Fruit fly (Drosophila melanogaster) whole organism: Measurements from ENCODE around the gene Pcd.

Source experiments
- CG8478 ChIP-seq: fragments of >200 bp; optimal IDR thresholded peaks from 2 replicates; lab custom pipeline; 2018; ENCODE audit warnings: inconsistent platforms
- Dll ChIP-seq: fragments of >200 bp; optimal IDR thresholded peaks from 2 replicates; lab custom pipeline; 2017
- EcR ChIP-seq, 2 experiments: fragments of >200 bp; optimal IDR thresholded peaks; 2 replicates each; lab custom pipeline; 2017; ENCODE audit warnings: missing biosample characterization in 2 of 2, missing genetic modification characterization in 2 of 2, missing genetic modification reagents in 2 of 2
- pan ChIP-seq: fragments of >200 bp; optimal IDR thresholded peaks from 2 replicates; lab custom pipeline; 2017
- psq ChIP-seq: fragments of >200 bp; optimal IDR thresholded peaks from 2 replicates; lab custom pipeline; 2017
- usp ChIP-seq: fragments of >200 bp; optimal IDR thresholded peaks from 2 replicates; lab custom pipeline; 2017; ENCODE audit warnings: missing biosample characterization, missing genetic modification characterization, mixed read lengths

The Pcd gene

DNA sequence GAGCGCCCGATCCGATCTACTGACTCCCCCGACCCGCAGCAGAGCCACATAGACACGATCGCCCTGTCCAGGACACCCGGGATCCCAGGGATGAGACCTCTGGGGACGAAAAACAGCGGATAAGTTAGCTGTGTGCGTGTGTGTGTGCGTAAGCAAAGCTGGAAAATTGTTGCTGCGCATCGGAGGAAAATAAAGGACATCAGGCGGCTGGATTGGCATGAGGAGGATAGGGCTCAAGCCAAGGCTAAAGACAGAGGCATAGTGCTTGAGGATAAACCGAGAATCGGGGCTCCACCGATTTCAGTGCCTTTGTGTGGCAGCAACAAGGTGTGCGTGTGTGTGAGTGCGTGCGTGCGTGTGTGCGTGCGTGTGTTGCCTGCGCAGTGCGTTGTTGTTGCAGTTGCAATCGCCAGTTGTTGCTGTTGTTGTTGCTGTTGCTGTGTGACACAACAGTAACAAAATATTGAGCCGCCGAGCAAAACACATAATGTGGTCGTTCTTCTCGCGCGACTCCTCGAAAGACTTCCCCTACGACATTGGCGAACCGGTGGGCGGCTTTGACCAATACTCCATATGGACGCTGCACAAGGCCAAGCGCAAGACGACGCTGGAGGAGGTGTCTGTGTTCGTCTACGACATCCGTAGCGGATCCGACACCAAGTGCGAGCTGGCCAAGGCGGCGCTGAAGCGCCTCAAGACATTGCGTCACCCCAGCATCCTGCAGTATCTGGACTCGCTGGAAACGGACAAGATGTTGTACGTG lies 26.5 kb downstream of the Pcd start:
- TF ChIP-seq Dll (lab: Kevin White, UChicago): no peak
- TF ChIP-seq pan (lab: Kevin White, UChicago): no peak
- TF ChIP-seq usp (GFP tag; lab: Kevin White, UChicago): no peak
- no peak for TF ChIP-seq CG8478
- no peak for TF ChIP-seq psq (lab: Kevin White, UChicago)
- no peak for TF ChIP-seq EcR (GFP tag; optimal IDR thresholded peaks at IDR 0.05; lab: Kevin White, UChicago)

DNA sequence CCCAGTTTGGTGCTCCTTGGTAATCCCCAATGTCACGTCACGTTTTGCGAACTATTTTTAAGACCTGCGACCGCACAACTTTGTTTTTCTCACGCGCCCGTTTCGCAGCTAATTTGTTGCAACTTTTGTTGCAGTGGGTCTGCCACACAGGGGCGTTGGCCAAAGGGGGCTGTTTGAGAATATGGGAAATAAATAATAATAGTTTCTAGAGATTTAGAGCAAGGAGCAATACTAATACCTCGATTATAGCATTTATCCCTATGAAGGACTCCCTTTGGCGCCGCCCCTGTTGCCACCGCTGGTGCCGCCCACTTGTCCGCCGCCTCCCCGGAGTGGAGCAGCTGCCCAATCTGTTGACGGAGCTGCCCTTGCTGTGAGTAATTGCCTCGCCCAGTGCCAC lies 32.3 kb downstream of the Pcd start:
- TF ChIP-seq CG8478 (no peak), pan (lab: Kevin White, UChicago) (no peak), psq (lab: Kevin White, UChicago) (no peak), usp (GFP tag; lab: Kevin White, UChicago) (no peak), Dll (lab: Kevin White, UChicago) (no peak), EcR (GFP tag; optimal IDR thresholded peaks at IDR 0.05; lab: Kevin White, UChicago) (no peak)

DNA sequence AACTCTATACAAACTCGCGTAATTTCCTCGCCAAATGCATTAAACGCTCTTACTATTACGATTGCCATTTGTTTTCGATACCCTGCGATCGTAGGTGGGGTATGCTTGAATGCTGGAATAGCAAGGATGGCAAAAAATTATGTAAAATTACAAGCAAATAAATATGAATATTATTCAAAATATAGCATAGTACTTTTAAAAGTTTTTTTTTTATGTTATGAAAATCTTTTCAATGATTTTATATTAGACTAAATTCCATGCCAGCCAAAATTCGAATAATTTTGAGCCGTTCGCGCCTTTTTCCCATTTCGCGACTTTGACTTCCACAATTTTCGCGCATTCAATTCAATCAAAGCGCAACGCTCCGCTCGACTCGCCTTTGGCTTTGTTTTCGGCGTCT lies 33.2 kb downstream of the Pcd start:
- TF ChIP-seq usp (GFP tag; lab: Kevin White, UChicago) (no peak), CG8478 (no peak), EcR (GFP tag; optimal IDR thresholded peaks at IDR 0.05; lab: Kevin White, UChicago) (no peak)

- TF ChIP-seq CG8478 (no peak), pan (lab: Kevin White, UChicago) (no peak), psq (lab: Kevin White, UChicago) (no peak), usp (GFP tag; lab: Kevin White, UChicago) (no peak), Dll (lab: Kevin White, UChicago) (no peak), EcR (GFP tag; optimal IDR thresholded peaks at IDR 0.05; lab: Kevin White, UChicago) (no peak)
Observed at dm6 chr3R:29757226-29757625, 34.3 kb downstream of the Pcd start.

- TF ChIP-seq pan (lab: Kevin White, UChicago): no peak
- TF ChIP-seq Dll (lab: Kevin White, UChicago): no peak
- no peak for TF ChIP-seq usp (GFP tag; lab: Kevin White, UChicago)
- TF ChIP-seq CG8478: no peak
- no peak for TF ChIP-seq EcR (GFP tag; optimal IDR thresholded peaks at IDR 0.05; lab: Kevin White, UChicago)
- no peak for TF ChIP-seq psq (lab: Kevin White, UChicago)
Observed at dm6 chr3R:29757681-29758080, 34.7 kb downstream of the Pcd start.

DNA sequence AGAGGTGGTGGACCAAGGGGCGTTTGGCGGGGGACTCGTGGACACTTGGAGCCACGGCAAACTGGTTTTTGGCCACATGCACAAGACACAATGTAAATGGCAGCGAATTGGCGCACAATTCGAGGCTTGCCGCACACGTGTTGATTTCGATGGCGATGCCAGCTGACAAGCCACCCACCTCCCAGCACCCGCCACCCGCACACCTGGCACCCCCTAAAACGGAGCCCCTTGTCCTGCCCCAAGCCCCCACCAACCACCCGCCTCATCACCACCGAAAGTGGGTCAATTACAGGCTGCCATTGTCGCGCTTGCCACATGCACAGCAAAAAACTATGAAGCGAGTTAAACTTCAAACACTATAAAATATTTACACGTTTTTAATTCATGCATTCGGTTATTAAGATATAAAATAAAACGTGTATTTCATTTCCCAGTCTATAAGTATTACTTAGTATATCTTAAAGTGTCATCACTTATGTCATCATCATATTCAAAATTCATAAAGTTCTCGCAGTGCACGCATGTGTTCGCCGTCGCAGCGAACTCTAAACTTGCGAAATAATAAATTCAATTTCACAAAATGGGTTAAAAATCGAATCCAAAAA lies 35.3 kb downstream of the Pcd start:
- TF ChIP-seq usp (GFP tag; lab: Kevin White, UChicago): no peak
- no peak for TF ChIP-seq Dll (lab: Kevin White, UChicago)
- TF ChIP-seq psq (lab: Kevin White, UChicago): no peak
- TF ChIP-seq EcR (GFP tag; optimal IDR thresholded peaks at IDR 0.05; lab: Kevin White, UChicago): no peak
- no peak for TF ChIP-seq CG8478
- no peak for TF ChIP-seq pan (lab: Kevin White, UChicago)

- TF ChIP-seq psq (lab: Kevin White, UChicago) (no peak), usp (GFP tag; lab: Kevin White, UChicago) (no peak), CG8478 (no peak), Dll (lab: Kevin White, UChicago) (no peak), pan (lab: Kevin White, UChicago) (no peak), EcR (GFP tag; optimal IDR thresholded peaks at IDR 0.05; lab: Kevin White, UChicago) (no peak)
Observed at dm6 chr3R:29758734-29759131, 35.8 kb downstream of the Pcd start.

DNA sequence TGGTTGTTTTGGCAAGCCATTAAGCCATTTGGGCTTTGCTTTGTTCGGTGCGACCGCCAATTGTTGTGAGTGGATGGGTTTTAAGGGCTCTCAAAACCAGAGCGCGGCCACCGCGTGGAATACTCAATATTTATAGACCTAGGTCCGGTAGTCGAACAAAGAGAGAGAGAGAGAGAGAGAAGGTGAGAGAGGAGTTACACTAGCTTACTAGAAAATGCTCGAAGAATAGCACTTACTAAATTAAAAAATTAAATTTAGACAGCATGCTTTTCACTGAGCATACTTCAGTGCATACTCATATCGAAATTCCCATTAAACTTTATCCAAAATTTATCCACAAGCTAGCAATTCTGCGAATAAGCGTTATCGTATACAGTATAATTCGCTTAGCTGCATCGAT lies 37.1 kb downstream of the Pcd start:
- no peak for TF ChIP-seq pan (lab: Kevin White, UChicago)
- no peak for TF ChIP-seq Dll (lab: Kevin White, UChicago)
- no peak for TF ChIP-seq CG8478
- no peak for TF ChIP-seq psq (lab: Kevin White, UChicago)
- TF ChIP-seq usp (GFP tag; lab: Kevin White, UChicago): no peak

- TF ChIP-seq CG8478: no peak
- no peak for TF ChIP-seq Dll (lab: Kevin White, UChicago)
- TF ChIP-seq psq (lab: Kevin White, UChicago): no peak
- TF ChIP-seq EcR (GFP tag; optimal IDR thresholded peaks at IDR 0.05; lab: Kevin White, UChicago): no peak
- TF ChIP-seq pan (lab: Kevin White, UChicago): no peak
- TF ChIP-seq usp (GFP tag; lab: Kevin White, UChicago): no peak
Observed at dm6 chr3R:29761569-29761968, 38.6 kb downstream of the Pcd start.

dm6 chr3R:29762297-29762696 lies 39.3 kb downstream of the Pcd start:
- TF ChIP-seq usp (GFP tag; lab: Kevin White, UChicago) (no peak), psq (lab: Kevin White, UChicago) (no peak), pan (lab: Kevin White, UChicago) (no peak), Dll (lab: Kevin White, UChicago) (no peak), EcR (GFP tag; optimal IDR thresholded peaks at IDR 0.05; lab: Kevin White, UChicago) (no peak), CG8478 (no peak)

- peak in 1 of 2 experiments; percentile 45 for TF ChIP-seq EcR (GFP tag; optimal IDR thresholded peaks at IDR 0.05; lab: Kevin White, UChicago)
- no peak for TF ChIP-seq pan (lab: Kevin White, UChicago)
- no peak for TF ChIP-seq CG8478
- TF ChIP-seq psq (lab: Kevin White, UChicago): no peak
Observed at dm6 chr3R:29763154-29763553, 40.2 kb downstream of the Pcd start.

DNA sequence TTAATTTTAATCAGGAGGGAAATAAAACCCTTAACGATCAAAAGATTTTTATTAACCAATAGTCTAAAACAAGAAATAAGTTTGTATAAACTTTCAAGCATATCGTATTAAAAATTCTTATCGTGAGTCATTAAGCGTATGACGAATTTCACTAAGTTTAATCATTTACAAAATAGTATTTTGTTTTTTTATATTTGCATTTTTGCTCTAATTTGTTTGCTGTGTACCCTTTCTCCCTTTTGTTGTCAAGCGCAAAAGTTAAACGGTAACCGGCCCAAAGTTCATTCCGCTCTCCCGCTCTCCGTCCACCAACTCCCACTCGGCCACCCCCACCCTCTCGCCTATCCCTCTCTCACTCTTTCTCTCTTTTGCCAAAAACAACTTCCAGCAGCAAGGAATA lies 40.8 kb downstream of the Pcd start:
- TF ChIP-seq psq (lab: Kevin White, UChicago) (no peak), pan (lab: Kevin White, UChicago) (no peak), EcR (GFP tag; optimal IDR thresholded peaks at IDR 0.05; lab: Kevin White, UChicago) (peak in 1 of 2 experiments; percentile 32), CG8478 (no peak), usp (GFP tag; lab: Kevin White, UChicago) (no peak)
